Fruit fly (Drosophila melanogaster): ENCODE results near the gene IFT46.
A peak's percentile ranks its signal among the peaks of the same experiment; 100 is the strongest.

Gene IFT46

dm6 chr2L:18621357-18622211 is 5.7 kb upstream of the IFT46 start (continued):
- TF ChIP-seq CG8290 (GFP tag; optimal IDR thresholded peaks at IDR 0.05), result no peak
- TF ChIP-seq CG8290 (tag; optimal IDR thresholded peaks at IDR 0.05), result peak in 1 of 2 experiments; percentile 31
- TF ChIP-seq NK7.1 (GFP tag; optimal IDR thresholded peaks at IDR 0.05), result peak; percentile 53
- peak; percentile 78 for TF ChIP-seq Oli (tag; optimal IDR thresholded peaks at IDR 0.05)
- TF ChIP-seq dm (GFP tag; optimal IDR thresholded peaks at IDR 0.05), result peak; percentile 3
- TF ChIP-seq CG14965 (GFP tag; optimal IDR thresholded peaks at IDR 0.05; ENCODE audit: borderline replicate concordance), result no peak
- no peak for TF ChIP-seq jigr1 (GFP tag; IDR thresholded peaks at IDR 0.05)
- peak; percentile 85 for TF ChIP-seq tap (tag; optimal IDR thresholded peaks at IDR 0.05)
- TF ChIP-seq CG6791 (GFP tag; IDR thresholded peaks at IDR 0.05; ENCODE audit: partially characterized antibody), result no peak
- TF ChIP-seq fd3F (GFP tag; optimal IDR thresholded peaks at IDR 0.05), result peak; percentile 74
- TF ChIP-seq crp (GFP tag; optimal IDR thresholded peaks at IDR 0.05), result peak in 1 of 2 experiments; percentile 5
- TF ChIP-seq CG17359 (tag; optimal IDR thresholded peaks at IDR 0.05), result peak; percentile 83
- TF ChIP-seq Deaf1 (tag; optimal IDR thresholded peaks at IDR 0.05), result peak; percentile 46
- peak; percentile 80 for TF ChIP-seq CG6689 (GFP tag; IDR thresholded peaks at IDR 0.05)
- TF ChIP-seq Hr39 (optimal IDR thresholded peaks at IDR 0.05), result no peak
- peak; percentile 20 for TF ChIP-seq CG2202 (tag; optimal IDR thresholded peaks at IDR 0.05)
- TF ChIP-seq CG4424 (GFP tag; optimal IDR thresholded peaks at IDR 0.05), result peak; percentile 81
- TF ChIP-seq CG7556 (GFP tag; optimal IDR thresholded peaks at IDR 0.05), result peak; percentile 83
- TF ChIP-seq pita (GFP tag; optimal IDR thresholded peaks at IDR 0.05), result no peak
- peak; percentile 9; the same call in 1 of the 2 replicates for TF ChIP-seq Ravus (GFP tag; IDR thresholded peaks at IDR 0.05)
- TF ChIP-seq ap (GFP tag; IDR thresholded peaks at IDR 0.05), result peak; percentile 67
- TF ChIP-seq CG7786 (GFP tag; optimal IDR thresholded peaks at IDR 0.05), result peak; percentile 20
- peak; percentile 26 for TF ChIP-seq Camta (GFP tag; optimal IDR thresholded peaks at IDR 0.05)
- no peak for TF ChIP-seq dati (GFP tag; IDR thresholded peaks at IDR 0.05)
- no peak for TF ChIP-seq slp2 (GFP tag; optimal IDR thresholded peaks at IDR 0.05)
- TF ChIP-seq dmrt11E (tag; optimal IDR thresholded peaks at IDR 0.05), result peak; percentile 66
- peak; percentile 65 for TF ChIP-seq CG14667 (GFP tag; IDR thresholded peaks at IDR 0.05)
- TF ChIP-seq NfI (GFP tag; optimal IDR thresholded peaks at IDR 0.05), result peak; percentile 69
- TF ChIP-seq chif (GFP tag; optimal IDR thresholded peaks at IDR 0.05), result peak; percentile 51 to 55
- TF ChIP-seq zfh1 (GFP tag; IDR thresholded peaks at IDR 0.05), result peak; percentile 69; the same call in 1 of the 3 replicates
- TF ChIP-seq lilli (GFP tag; optimal IDR thresholded peaks at IDR 0.05), result peak; percentile 78
- no peak for TF ChIP-seq HLH4C (GFP tag; IDR thresholded peaks at IDR 0.05; ENCODE audit: partially characterized antibody)
- TF ChIP-seq NC2α (GFP tag; optimal IDR thresholded peaks at IDR 0.05), result no peak
- TF ChIP-seq CG18476 (GFP tag; optimal IDR thresholded peaks at IDR 0.05), result peak; percentile 70
- peak; percentile 56; the same call in 1 of the 2 replicates for TF ChIP-seq H2.0 (GFP tag; IDR thresholded peaks at IDR 0.05)
- peak; percentile 49 for TF ChIP-seq chn (GFP tag; optimal IDR thresholded peaks at IDR 0.05)
- TF ChIP-seq crc (GFP tag; optimal IDR thresholded peaks at IDR 0.05), result peak; percentile 27
- TF ChIP-seq CG6254 (GFP tag; optimal IDR thresholded peaks at IDR 0.05), result peak; percentile 33
- TF ChIP-seq tgo (GFP tag; IDR thresholded peaks at IDR 0.05), result peak; percentile 86
- peak; percentile 69 for TF ChIP-seq Spps (tag; optimal IDR thresholded peaks at IDR 0.05)
- TF ChIP-seq B-H2 (GFP tag; optimal IDR thresholded peaks at IDR 0.05), result peak; percentile 35
- TF ChIP-seq C15 (GFP tag; IDR thresholded peaks at IDR 0.05), result 0 out of 3 replicates have a peak, but pooled peaks have one; percentile 42
- no peak for TF ChIP-seq Doc2 (GFP tag; IDR thresholded peaks at IDR 0.05)
- TF ChIP-seq CG1024 (GFP tag; IDR thresholded peaks at IDR 0.05), result no peak
- peak; percentile 44; the same call in 1 of the 2 replicates for TF ChIP-seq wor (GFP tag; IDR thresholded peaks at IDR 0.05)
- TF ChIP-seq CG8359 (GFP tag; optimal IDR thresholded peaks at IDR 0.05; ENCODE audit: borderline replicate concordance), result peak; percentile 60
- TF ChIP-seq sens-2 (GFP tag; IDR thresholded peaks at IDR 0.05), result no peak
- no peak for TF ChIP-seq Elba2 (GFP tag; optimal IDR thresholded peaks at IDR 0.05)
- no peak for TF ChIP-seq sna (GFP tag; IDR thresholded peaks at IDR 0.05; ENCODE audit: partially characterized antibody)
- peak; percentile 38 for TF ChIP-seq Bteb2 (GFP tag; optimal IDR thresholded peaks at IDR 0.05)
